Worm (Caenorhabditis elegans) whole organism, young adult: ENCODE data around the gene F12E12.1.

Experiments
- F33H1.4 ChIP-seq: fragments of 200-800 bp; sonication (Bioruptor generic); IDR thresholded peaks from 2 replicates; pipeline ENCODE4 v1.3.6; 2022; ENCODE audit warnings: missing genetic modification reagents, missing genetic modification characterization, missing compliant biosample characterization
- F52B5.7 ChIP-seq: sonication (generic microtip); optimal IDR thresholded peaks from 2 replicates; lab custom pipeline; 2016; ENCODE audit warnings: mild to moderate bottlenecking, missing genetic modification characterization, missing compliant biosample characterization
- F57A8.1 ChIP-seq: fragments of 200-800 bp; sonication (Bioruptor generic); optimal IDR thresholded peaks from 2 replicates; lab custom pipeline; 2018; ENCODE audit warnings: mild to moderate bottlenecking, missing genetic modification characterization, moderate library complexity, missing compliant biosample characterization
- T07F8.4 ChIP-seq: sonication (generic microtip); optimal IDR thresholded peaks from 2 replicates; lab custom pipeline; 2016; ENCODE audit warnings: mild to moderate bottlenecking, missing genetic modification characterization, moderate library complexity, missing compliant biosample characterization
- T26A5.8 ChIP-seq: sonication (generic microtip); optimal IDR thresholded peaks from 2 replicates; lab custom pipeline; 2016; ENCODE audit warnings: missing genetic modification characterization, missing compliant biosample characterization
- ama-1 ChIP-seq, 3 experiments: fragments of 150-350 bp in 1 of 3; sonication (generic microtip) in 2 of 3; optimal IDR thresholded peaks; 2 replicates each; lab custom pipeline; 2014 to 2018; ENCODE audit warnings: missing biosample characterization in 2 of 3, missing genetic modification characterization in 2 of 3, missing genetic modification reagents in 2 of 3
- aptf-2 ChIP-seq: fragments of 200-800 bp; sonication (Bioruptor generic); conservative IDR thresholded peaks from 2 replicates; pipeline ENCODE4 v1.3.6; 2022; ENCODE audit warnings: missing genetic modification reagents, missing genetic modification characterization, missing compliant biosample characterization
- attf-3 ChIP-seq: fragments of 200-800 bp; sonication (Bioruptor generic); conservative IDR thresholded peaks from 2 replicates; pipeline ENCODE4 v1.3.6; 2022; ENCODE audit warnings: missing genetic modification reagents, missing genetic modification characterization, missing compliant biosample characterization
- ccch-3 ChIP-seq: fragments of 200-800 bp; sonication (Bioruptor generic); optimal IDR thresholded peaks from 2 replicates; lab custom pipeline; 2018; ENCODE audit warnings: mild to moderate bottlenecking, missing genetic modification characterization, missing compliant biosample characterization
- ceh-100 ChIP-seq: fragments of 200-800 bp; sonication (Bioruptor generic); IDR thresholded peaks from 2 replicates; pipeline ENCODE4 v1.3.6; 2022; ENCODE audit warnings: missing genetic modification reagents, missing genetic modification characterization, missing compliant biosample characterization
- ceh-79 ChIP-seq: sonication (generic microtip); optimal IDR thresholded peaks from 2 replicates; lab custom pipeline; 2017; ENCODE audit warnings: mild to moderate bottlenecking, missing genetic modification characterization, missing compliant biosample characterization
- ceh-91 ChIP-seq: fragments of 200-800 bp; sonication (Bioruptor generic); IDR thresholded peaks from 2 replicates; pipeline ENCODE4 v1.3.6; 2022; ENCODE audit warnings: missing genetic modification reagents, missing genetic modification characterization, missing compliant biosample characterization
- die-1 ChIP-seq: sonication (generic microtip); optimal IDR thresholded peaks from 2 replicates; lab custom pipeline; 2016; ENCODE audit warnings: missing genotype, mild to moderate bottlenecking, missing genetic modification characterization, missing compliant biosample characterization
- ets-4 ChIP-seq: fragments of 200-800 bp; sonication (Bioruptor generic); optimal IDR thresholded peaks from 2 replicates; lab custom pipeline; 2018; ENCODE audit warnings: mild to moderate bottlenecking, missing genetic modification characterization, missing compliant biosample characterization
- him-1 ChIP-seq: sonication (generic microtip); optimal IDR thresholded peaks from 2 replicates; lab custom pipeline; 2016; ENCODE audit warnings: missing genotype, missing genetic modification reagents, missing genetic modification characterization, missing compliant biosample characterization
- hlh-26 ChIP-seq: fragments of 200-800 bp; sonication (Bioruptor generic); conservative IDR thresholded peaks from 2 replicates; pipeline ENCODE4 v1.3.6; 2022; ENCODE audit warnings: missing genetic modification reagents, missing genetic modification characterization, missing compliant biosample characterization
- hmg-20 ChIP-seq: fragments of 200-800 bp; sonication (Bioruptor generic); IDR thresholded peaks from 2 replicates; pipeline ENCODE4 v1.3.6; 2022; ENCODE audit warnings: missing genetic modification reagents, missing genetic modification characterization, missing compliant biosample characterization
- hrde-1 ChIP-seq: sonication (generic microtip); optimal IDR thresholded peaks from 2 replicates; lab custom pipeline; 2016; ENCODE audit warnings: missing genetic modification characterization, mild to moderate bottlenecking, missing compliant biosample characterization, moderate library complexity, missing genotype, missing genetic modification reagents, borderline replicate concordance
- lin-26 ChIP-seq: fragments of 200-800 bp; sonication (Bioruptor generic); IDR thresholded peaks from 2 replicates; pipeline ENCODE4 v1.3.6; 2022; ENCODE audit warnings: missing genetic modification reagents, missing genetic modification characterization, missing compliant biosample characterization
- mel-28 ChIP-seq: sonication (generic microtip); optimal IDR thresholded peaks from 2 replicates; lab custom pipeline; 2016; ENCODE audit warnings: borderline replicate concordance, mild to moderate bottlenecking, missing genetic modification characterization, missing compliant biosample characterization
- mxl-1 ChIP-seq: sonication (generic microtip); optimal IDR thresholded peaks from 2 replicates; lab custom pipeline; 2016; ENCODE audit warnings: missing genetic modification characterization, missing compliant biosample characterization
- nfya-1 ChIP-seq: sonication (generic microtip); optimal IDR thresholded peaks from 2 replicates; lab custom pipeline; 2017; ENCODE audit warnings: antibody characterized with exemption, missing compliant biosample characterization, missing genetic modification characterization, borderline replicate concordance; ENCODE audit not compliant: insufficient read depth
- nfya-2 ChIP-seq: fragments of 200-800 bp; sonication (Bioruptor generic); IDR thresholded peaks from 2 replicates; pipeline ENCODE4 v1.3.6; 2022; ENCODE audit warnings: missing genetic modification reagents, missing genetic modification characterization, missing compliant biosample characterization
- nhr-80 ChIP-seq: sonication (generic microtip); optimal IDR thresholded peaks from 2 replicates; lab custom pipeline; 2016; ENCODE audit warnings: missing genetic modification characterization, missing compliant biosample characterization
- pbrm-1 ChIP-seq: fragments of 200-800 bp; sonication (Bioruptor generic); IDR thresholded peaks from 2 replicates; pipeline ENCODE4 v1.3.6; 2022; ENCODE audit warnings: missing genetic modification reagents, missing genetic modification characterization, missing compliant biosample characterization
- rcor-1 ChIP-seq: fragments of 200-800 bp; sonication (Bioruptor generic); IDR thresholded peaks from 2 replicates; pipeline ENCODE4 v1.3.6; 2022; ENCODE audit warnings: missing genetic modification reagents, missing genetic modification characterization, missing compliant biosample characterization
- rpc-1 ChIP-seq, 2 experiments: fragments of 150-350 bp in 1 of 2; sonication (generic microtip) in 1 of 2; optimal IDR thresholded peaks; 2 replicates each; lab custom pipeline; 2014 to 2018; ENCODE audit warnings: missing biosample characterization in 1 of 2, missing genetic modification characterization in 1 of 2, missing genetic modification reagents in 1 of 2, missing genotype in 1 of 2
- snpc-4 ChIP-seq, 5 experiments: fragments of 150-350 bp in 1 of 5; sonication (generic microtip) in 4 of 5; optimal IDR thresholded peaks; 2 replicates each; lab custom pipeline; 2014 to 2018; ENCODE audit warnings: missing genetic modification characterization in 5 of 5, missing biosample characterization in 3 of 5, antibody characterized with exemption in 2 of 5, mild to moderate bottlenecking in 2 of 5, missing compliant biosample characterization in 2 of 5, missing genotype in 2 of 5, moderate library complexity in 2 of 5, missing genetic modification reagents in 1 of 5
- tbx-9 ChIP-seq: sonication (generic microtip); optimal IDR thresholded peaks from 2 replicates; lab custom pipeline; 2016; ENCODE audit warnings: borderline replicate concordance, missing genetic modification characterization, inconsistent platforms, missing compliant biosample characterization
- unc-62 ChIP-seq: fragments of 150-350 bp; optimal IDR thresholded peaks from 2 replicates; lab custom pipeline; 2014; ENCODE audit warnings: missing biosample characterization, missing genetic modification reagents, missing genetic modification characterization
- ztf-22 ChIP-seq: fragments of 200-800 bp; sonication (Bioruptor generic); optimal IDR thresholded peaks from 2 replicates; lab custom pipeline; 2018; ENCODE audit warnings: mild to moderate bottlenecking, missing genetic modification characterization, moderate library complexity, missing compliant biosample characterization
- ztf-26 ChIP-seq: sonication (generic microtip); optimal IDR thresholded peaks from 2 replicates; lab custom pipeline; 2017; ENCODE audit warnings: missing genetic modification characterization, missing compliant biosample characterization
- ztf-3 ChIP-seq: fragments of 200-800 bp; sonication (Bioruptor generic); optimal IDR thresholded peaks from 2 replicates; lab custom pipeline; 2018; ENCODE audit warnings: mild to moderate bottlenecking, missing genetic modification characterization, missing compliant biosample characterization
- ztf-6 ChIP-seq: fragments of 200-800 bp; sonication (Bioruptor generic); IDR thresholded peaks from 2 replicates; pipeline ENCODE4 v1.3.6; 2022; ENCODE audit warnings: missing genetic modification reagents, missing genetic modification characterization, missing compliant biosample characterization

F12E12.1 gene

ce11 chrII:3771640-3772039, 30.0 kb downstream of the F12E12.1 start:
- TF ChIP-seq ztf-3 (GFP tag; lab: Kevin White, UChicago) (no peak), ama-1 (optimal IDR thresholded peaks at IDR 0.05; lab: Kevin White, UChicago) (no peak), ama-1 (GFP tag; optimal IDR thresholded peaks at IDR 0.05; lab: Kevin White, UChicago) (no peak), nfya-2 (GFP tag; lab: Robert Waterston, UW) (no peak), pbrm-1 (GFP tag; lab: Robert Waterston, UW) (no peak), aptf-2 (GFP tag; lab: Robert Waterston, UW) (no peak), ccch-3 (GFP tag; lab: Kevin White, UChicago) (no peak), unc-62 (GFP tag; lab: Kevin White, UChicago) (no peak)
- TF ChIP-seq, all 124 proteins: peak for 0

DNA sequence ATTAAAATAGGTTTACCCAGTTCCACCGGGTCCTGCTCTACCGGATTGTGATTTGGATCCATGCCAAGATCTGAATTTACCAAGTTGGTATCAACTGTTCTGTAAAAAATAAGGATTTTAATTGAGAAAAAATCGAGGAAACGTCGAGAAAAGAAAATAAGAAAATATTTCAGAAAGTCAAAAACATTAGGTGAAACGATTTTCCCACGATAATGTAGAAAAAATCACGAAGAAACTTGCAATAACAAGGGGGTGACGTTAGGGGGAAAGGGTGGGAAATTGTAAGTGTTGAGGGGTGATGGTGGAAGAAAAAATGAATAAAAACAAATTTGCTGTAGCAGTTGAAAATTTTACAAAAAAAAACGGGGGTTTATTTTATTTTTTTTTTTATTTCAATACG, 31.4 kb downstream of the F12E12.1 start, which contains the start of gene T24E12.10:
T24E12.10 (minus strand) TSS at position 101 of the 400 bp plus-strand sequence.
- TF ChIP-seq nfya-1 (tag; lab: Kevin White, UChicago) = no peak

DNA sequence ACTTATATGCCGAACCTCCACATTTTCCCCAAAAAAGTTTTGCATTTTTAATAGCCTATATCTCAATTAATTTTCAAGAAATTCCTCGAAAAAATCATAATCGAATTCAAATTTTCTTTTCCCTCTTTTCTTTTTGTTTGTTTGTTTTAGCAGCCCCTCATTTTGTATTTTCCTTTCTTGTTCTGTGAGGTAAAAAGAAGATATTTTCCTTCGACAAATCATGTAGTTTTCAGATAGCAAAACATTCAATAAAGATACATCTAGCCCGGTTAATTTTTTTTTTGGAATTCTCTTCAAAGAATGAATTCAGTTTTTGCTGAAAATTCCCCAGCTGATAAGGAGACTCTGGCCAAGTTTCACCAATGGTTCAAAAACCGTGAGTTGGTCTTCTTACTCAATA, 34.0 kb downstream of the F12E12.1 start, which contains the start of gene T24E12.3:
T24E12.3 (plus strand) TSS at position 301 of the 400 bp plus-strand sequence.
- TF ChIP-seq rpc-1 (optimal IDR thresholded peaks at IDR 0.05; lab: Kevin White, UChicago) (no peak), rpc-1 (tag; optimal IDR thresholded peaks at IDR 0.05; lab: Kevin White, UChicago) (no peak), ztf-22 (GFP tag; lab: Kevin White, UChicago) (no peak), ceh-79 (tag; lab: Kevin White, UChicago) (no peak), lin-26 (GFP tag; lab: Robert Waterston, UW) (no peak), die-1 (tag; lab: Kevin White, UChicago) (no peak), ceh-100 (GFP tag; lab: Robert Waterston, UW) (no peak), F57A8.1 (GFP tag; lab: Kevin White, UChicago) (no peak), snpc-4 (GFP tag; optimal IDR thresholded peaks at IDR 0.05; lab: Kevin White, UChicago) (no peak), snpc-4 (tag; optimal IDR thresholded peaks at IDR 0.05; lab: Kevin White, UChicago) (no peak), aptf-2 (GFP tag; lab: Robert Waterston, UW) (no peak), ets-4 (GFP tag; lab: Kevin White, UChicago) (no peak)

DNA sequence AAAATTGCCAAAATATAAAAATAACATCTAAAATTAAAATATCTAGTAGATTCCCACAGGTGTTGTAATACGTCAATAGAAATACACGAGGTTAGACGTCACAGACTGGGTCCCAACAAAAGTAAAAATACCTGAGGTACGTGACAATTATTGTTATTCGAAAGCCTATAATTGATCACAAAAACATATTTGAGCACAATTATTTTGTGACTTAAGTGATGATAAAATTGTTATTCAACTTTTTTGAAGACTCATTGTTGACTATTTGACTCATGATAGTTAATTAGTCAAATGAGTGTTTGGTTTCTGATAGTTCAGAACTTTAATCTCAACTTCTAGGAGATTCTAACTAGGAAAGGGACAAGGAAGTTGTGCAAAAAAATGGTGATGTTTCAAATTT, 36.1 kb downstream of the F12E12.1 start:
- TF ChIP-seq mxl-1 (no peak), hlh-26 (GFP tag; lab: Robert Waterston, UW) (no peak), hrde-1 (tag; lab: Kevin White, UChicago) (no peak), ztf-6 (GFP tag; lab: Robert Waterston, UW) (no peak), nhr-80 (tag; lab: Kevin White, UChicago) (no peak), attf-3 (no peak), F33H1.4 (GFP tag; lab: Robert Waterston, UW) (no peak), ceh-91 (GFP tag; lab: Robert Waterston, UW) (no peak), mel-28 (tag; lab: Kevin White, UChicago) (no peak), him-1 (tag; lab: Kevin White, UChicago) (no peak), rcor-1 (no peak), T07F8.4 (tag; lab: Kevin White, UChicago) (no peak), F52B5.7 (no peak), hmg-20 (no peak), ztf-26 (tag; lab: Kevin White, UChicago) (no peak), tbx-9 (tag; lab: Kevin White, UChicago) (no peak), T26A5.8 (tag; lab: Kevin White, UChicago) (no peak)
